Worm (Caenorhabditis elegans) whole organism, L2 larva: Measurements from ENCODE around the gene B0334.13.

Experiments
- C34F6.9 ChIP-seq: fragments of 150-350 bp; optimal IDR thresholded peaks from 2 replicates; lab custom pipeline; 2014; ENCODE audit warnings: missing biosample characterization, missing genetic modification characterization
- F13H6.1 ChIP-seq: sonication (generic microtip); optimal IDR thresholded peaks from 2 replicates; lab custom pipeline; 2016; ENCODE audit warnings: missing genetic modification characterization, missing compliant biosample characterization
- Y55F3AM.14 ChIP-seq: fragments of 200-800 bp; sonication (Bioruptor generic); optimal IDR thresholded peaks from 2 replicates; lab custom pipeline; 2018; ENCODE audit warnings: mild to moderate bottlenecking, missing genetic modification characterization, missing compliant biosample characterization
- alr-1 ChIP-seq: fragments of 150-350 bp; optimal IDR thresholded peaks from 2 replicates; lab custom pipeline; 2014; ENCODE audit warnings: missing biosample characterization, missing genetic modification characterization
- aly-2 ChIP-seq: fragments of 150-350 bp; optimal IDR thresholded peaks from 2 replicates; lab custom pipeline; 2014; ENCODE audit warnings: missing biosample characterization, missing genetic modification characterization
- ama-1 ChIP-seq: fragments of 150-350 bp; optimal IDR thresholded peaks from 2 replicates; lab custom pipeline; 2018; ENCODE audit warnings: inconsistent platforms
- blmp-1 ChIP-seq: sonication (generic microtip); optimal IDR thresholded peaks from 2 replicates; lab custom pipeline; 2017; ENCODE audit warnings: missing genetic modification characterization, mild to moderate bottlenecking, missing compliant biosample characterization, antibody characterized with exemption, moderate library complexity; ENCODE audit not compliant: insufficient read depth
- ceh-16 ChIP-seq: fragments of 150-350 bp; optimal IDR thresholded peaks from 2 replicates; lab custom pipeline; 2014; ENCODE audit warnings: missing biosample characterization, missing genetic modification characterization
- ceh-82 ChIP-seq: fragments of 150-350 bp; optimal IDR thresholded peaks from 2 replicates; lab custom pipeline; 2014; ENCODE audit warnings: missing biosample characterization, missing genetic modification characterization
- crh-2 ChIP-seq: sonication (generic microtip); optimal IDR thresholded peaks from 2 replicates; lab custom pipeline; 2017; ENCODE audit warnings: missing biosample characterization, missing genetic modification characterization
- dmd-4 ChIP-seq: sonication (generic microtip); optimal IDR thresholded peaks from 2 replicates; lab custom pipeline; 2017; ENCODE audit warnings: missing biosample characterization, missing genetic modification characterization
- elt-3 ChIP-seq: sonication (generic microtip); optimal IDR thresholded peaks from 2 replicates; lab custom pipeline; 2017; ENCODE audit warnings: missing biosample characterization, missing genetic modification characterization
- fos-1 ChIP-seq: fragments of 150-350 bp; optimal IDR thresholded peaks from 2 replicates; lab custom pipeline; 2014; ENCODE audit warnings: missing biosample characterization, missing genetic modification characterization
- gmeb-1 ChIP-seq: fragments of 150-350 bp; optimal IDR thresholded peaks from 2 replicates; lab custom pipeline; 2014; ENCODE audit warnings: missing biosample characterization, missing genetic modification characterization
- lin-11 ChIP-seq: fragments of 150-350 bp; sonication (generic microtip); optimal IDR thresholded peaks from 2 replicates; lab custom pipeline; 2014; ENCODE audit warnings: missing biosample characterization, missing genetic modification characterization, inconsistent platforms, mixed read lengths
- lin-13 ChIP-seq: fragments of 150-350 bp; optimal IDR thresholded peaks from 2 replicates; lab custom pipeline; 2014; ENCODE audit warnings: missing biosample characterization, missing genetic modification reagents, missing genetic modification characterization
- lin-39 ChIP-seq: fragments of 150-350 bp; optimal IDR thresholded peaks from 2 replicates; lab custom pipeline; 2014; ENCODE audit warnings: missing biosample characterization, missing genetic modification reagents, missing genetic modification characterization
- lsy-2 ChIP-seq, 2 experiments: fragments of 150-350 bp in 1 of 2; sonication (generic microtip) in 1 of 2; optimal IDR thresholded peaks; 2 replicates each; lab custom pipeline; 2014 to 2017; ENCODE audit warnings: missing biosample characterization in 2 of 2, missing genetic modification characterization in 2 of 2
- mdl-1 ChIP-seq, 2 experiments: fragments of 150-350 bp in 1 of 2; sonication (generic microtip) in 1 of 2; optimal IDR thresholded peaks; 2 replicates each; lab custom pipeline; 2017; ENCODE audit warnings: missing biosample characterization in 2 of 2, missing genetic modification characterization in 2 of 2
- nhr-10 ChIP-seq: sonication (generic microtip); optimal IDR thresholded peaks from 2 replicates; lab custom pipeline; 2017; ENCODE audit warnings: missing biosample characterization, missing genetic modification characterization
- nhr-11 ChIP-seq: fragments of 150-350 bp; optimal IDR thresholded peaks from 2 replicates; lab custom pipeline; 2014; ENCODE audit warnings: missing biosample characterization, missing genetic modification characterization
- nhr-12 ChIP-seq: fragments of 150-350 bp; optimal IDR thresholded peaks from 2 replicates; lab custom pipeline; 2014; ENCODE audit warnings: missing biosample characterization, missing genetic modification characterization
- nhr-129 ChIP-seq: fragments of 150-350 bp; optimal IDR thresholded peaks from 2 replicates; lab custom pipeline; 2014; ENCODE audit warnings: missing biosample characterization, missing genetic modification characterization
- nhr-21 ChIP-seq: fragments of 150-350 bp; optimal IDR thresholded peaks from 2 replicates; lab custom pipeline; 2014; ENCODE audit warnings: missing biosample characterization, missing genetic modification characterization
- nhr-23 ChIP-seq: fragments of 150-350 bp; optimal IDR thresholded peaks from 2 replicates; lab custom pipeline; 2014; ENCODE audit warnings: missing biosample characterization, missing genetic modification reagents, missing genetic modification characterization
- nhr-237 ChIP-seq: fragments of 150-350 bp; optimal IDR thresholded peaks from 2 replicates; lab custom pipeline; 2014; ENCODE audit warnings: missing biosample characterization, missing genetic modification characterization
- nhr-25 ChIP-seq: fragments of 150-350 bp; sonication (generic microtip); optimal IDR thresholded peaks from 3 replicates; lab custom pipeline; 2014; ENCODE audit warnings: missing biosample characterization, missing genetic modification characterization
- nhr-6 ChIP-seq: fragments of 150-350 bp; optimal IDR thresholded peaks from 2 replicates; lab custom pipeline; 2014; ENCODE audit warnings: missing biosample characterization, missing genetic modification characterization
- nhr-77 ChIP-seq: fragments of 150-350 bp; optimal IDR thresholded peaks from 2 replicates; lab custom pipeline; 2014; ENCODE audit warnings: missing biosample characterization, missing genetic modification characterization
- peb-1 ChIP-seq: fragments of 150-350 bp; optimal IDR thresholded peaks from 2 replicates; lab custom pipeline; 2014; ENCODE audit warnings: missing biosample characterization, missing genetic modification characterization
- sem-4 ChIP-seq: fragments of 150-350 bp; optimal IDR thresholded peaks from 2 replicates; lab custom pipeline; 2014; ENCODE audit warnings: missing biosample characterization, missing genetic modification reagents, missing genetic modification characterization
- skn-1 ChIP-seq: sonication (generic microtip); optimal IDR thresholded peaks from 2 replicates; lab custom pipeline; 2017; ENCODE audit warnings: missing biosample characterization, missing genetic modification characterization
- sma-3 ChIP-seq: sonication (generic microtip); optimal IDR thresholded peaks from 2 replicates; lab custom pipeline; 2016; ENCODE audit warnings: missing genetic modification reagents, missing genetic modification characterization, missing compliant biosample characterization
- sma-9 ChIP-seq, 2 experiments: fragments of 150-350 bp in 1 of 2; sonication (generic microtip) in 1 of 2; optimal IDR thresholded peaks; 2 replicates each; lab custom pipeline; 2014 to 2016; ENCODE audit warnings: missing genetic modification characterization in 2 of 2, mild to moderate bottlenecking in 1 of 2, missing biosample characterization in 1 of 2, missing compliant biosample characterization in 1 of 2, missing genetic modification reagents in 1 of 2, moderate library complexity in 1 of 2
- snpc-4 ChIP-seq: fragments of 150-350 bp; optimal IDR thresholded peaks from 2 replicates; lab custom pipeline; 2014; ENCODE audit warnings: missing biosample characterization, missing genetic modification characterization
- unc-39 ChIP-seq: fragments of 150-350 bp; optimal IDR thresholded peaks from 2 replicates; lab custom pipeline; 2014; ENCODE audit warnings: missing biosample characterization, missing genetic modification characterization
- unc-55 ChIP-seq: fragments of 150-350 bp; sonication (generic microtip); optimal IDR thresholded peaks from 3 replicates; lab custom pipeline; 2014; ENCODE audit warnings: missing biosample characterization, missing genetic modification reagents, missing genetic modification characterization
- unc-62 ChIP-seq: fragments of 150-350 bp; optimal IDR thresholded peaks from 2 replicates; lab custom pipeline; 2014; ENCODE audit warnings: missing biosample characterization, missing genetic modification reagents, missing genetic modification characterization
- ztf-1 ChIP-seq: fragments of 200-800 bp; sonication (Bioruptor generic); conservative IDR thresholded peaks from 2 replicates; pipeline ENCODE4 v1.3.6; 2022; ENCODE audit warnings: missing genetic modification characterization, missing compliant biosample characterization
- ztf-4 ChIP-seq: fragments of 150-350 bp; optimal IDR thresholded peaks from 2 replicates; lab custom pipeline; 2014; ENCODE audit warnings: missing biosample characterization, missing genetic modification characterization

Gene B0334.13

ce11 chrII:11444973-11445372 is 43.1 kb upstream of the B0334.13 start, which contains the start of gene W02B12.13:
W02B12.13 (plus strand) TSS chrII:11445273.
- TF ChIP-seq Y55F3AM.14 (GFP tag; lab: Kevin White, UChicago): no peak
- no peak for TF ChIP-seq ztf-1 (GFP tag; lab: Robert Waterston, UW)
- no peak for TF ChIP-seq lin-13
- no peak for TF ChIP-seq mdl-1 (tag; optimal IDR thresholded peaks at IDR 0.05; lab: Kevin White, UChicago)
- TF ChIP-seq elt-3 (tag; lab: Kevin White, UChicago): no peak
- TF ChIP-seq F13H6.1 (tag; lab: Kevin White, UChicago): no peak
- TF ChIP-seq nhr-237 (tag; lab: Kevin White, UChicago): no peak

ce11 chrII:11448753-11449152 is 39.3 kb upstream of the B0334.13 start, which contains the start of gene W02B12.1:
W02B12.1 (plus strand) TSS chrII:11449021.
- TF ChIP-seq sma-3 (no peak), fos-1 (tag; lab: Kevin White, UChicago) (peak; percentile 79), blmp-1 (tag; lab: Kevin White, UChicago) (no peak), skn-1 (tag; lab: Kevin White, UChicago) (peak; percentile 50), F13H6.1 (tag; lab: Kevin White, UChicago) (no peak), unc-55 (GFP tag; lab: Kevin White, UChicago) (no peak), ztf-4 (tag; lab: Kevin White, UChicago) (no peak), unc-39 (tag; lab: Kevin White, UChicago) (no peak), nhr-21 (tag; lab: Kevin White, UChicago) (no peak), nhr-12 (tag; lab: Kevin White, UChicago) (no peak), aly-2 (no peak), dmd-4 (tag; lab: Kevin White, UChicago) (no peak), C34F6.9 (tag; lab: Kevin White, UChicago) (no peak), ama-1 (no peak), alr-1 (no peak), crh-2 (no peak), sem-4 (tag; lab: Kevin White, UChicago) (no peak)
- TF ChIP-seq, all 48 proteins: peak for 2

- TF ChIP-seq lsy-2 (tag; optimal IDR thresholded peaks at IDR 0.05; lab: Kevin White, UChicago) (no peak), ztf-4 (tag; lab: Kevin White, UChicago) (no peak)
Observed at ce11 chrII:11450882-11451281, 37.2 kb upstream of the B0334.13 start.

ce11 chrII:11451738-11452137 is 36.4 kb upstream of the B0334.13 start:
- TF ChIP-seq lin-39 (tag; lab: Kevin White, UChicago) (no peak), elt-3 (tag; lab: Kevin White, UChicago) (no peak), nhr-10 (no peak)

- TF ChIP-seq sma-3 (no peak), nhr-23 (tag; lab: Kevin White, UChicago) (no peak)
- TF ChIP-seq, all 48 proteins: peak for 0
Observed at ce11 chrII:11452498-11453005, 35.5 kb upstream of the B0334.13 start, which contains the start of gene rsp-2. rsp-2 (minus strand) TSS chrII:11452955.

- TF ChIP-seq nhr-6 (tag; lab: Kevin White, UChicago) (peak; percentile 74), F13H6.1 (tag; lab: Kevin White, UChicago) (peak; percentile 90), nhr-21 (tag; lab: Kevin White, UChicago) (peak; percentile 87), dmd-4 (tag; lab: Kevin White, UChicago) (no peak), snpc-4 (tag; lab: Kevin White, UChicago) (peak; percentile 87), peb-1 (tag; lab: Kevin White, UChicago) (no peak), unc-62 (GFP tag; lab: Kevin White, UChicago) (no peak), lin-39 (tag; lab: Kevin White, UChicago) (no peak), nhr-10 (no peak), nhr-237 (tag; lab: Kevin White, UChicago) (peak; percentile 43), elt-3 (tag; lab: Kevin White, UChicago) (no peak), nhr-77 (no peak), crh-2 (peak; percentile 92), ceh-16 (peak; percentile 39), ceh-82 (tag; lab: Kevin White, UChicago) (peak; percentile 30), nhr-11 (no peak), nhr-25 (tag; lab: Kevin White, UChicago) (peak; percentile 82), gmeb-1 (tag; lab: Kevin White, UChicago) (peak; percentile 90), sma-9 (GFP tag; optimal IDR thresholded peaks at IDR 0.05; lab: Kevin White, UChicago) (peak; percentile 95), sma-9 (tag; optimal IDR thresholded peaks at IDR 0.05; lab: Kevin White, UChicago) (no peak), ama-1 (peak; percentile 76), aly-2 (no peak), lin-11 (tag; lab: Kevin White, UChicago) (peak; percentile 82), sma-3 (peak; percentile 84), nhr-129 (tag; lab: Kevin White, UChicago) (peak; percentile 92), unc-55 (GFP tag; lab: Kevin White, UChicago) (peak; percentile 95), lin-13 (peak; percentile 91), ztf-1 (GFP tag; lab: Robert Waterston, UW) (no peak), Y55F3AM.14 (GFP tag; lab: Kevin White, UChicago) (peak; percentile 27), unc-39 (tag; lab: Kevin White, UChicago) (no peak), sem-4 (tag; lab: Kevin White, UChicago) (peak; percentile 79)
Observed at ce11 chrII:11453025-11453424, 35.1 kb upstream of the B0334.13 start, which contains the start of gene rsp-1. rsp-1 (plus strand) TSS chrII:11453362.
